Fruit fly (Drosophila melanogaster) whole organism, wandering third instar larva: ENCODE results near the gene Pex1.

ENCODE experiments used
- Abd-B ChIP-seq: fragments of >200 bp; optimal IDR thresholded peaks from 2 replicates; lab custom pipeline; 2017; ENCODE audit warnings: missing biosample characterization, missing genetic modification characterization
- CG32264 ChIP-seq: fragments of 200-800 bp; sonication (Bioruptor generic); optimal IDR thresholded peaks from 2 replicates; lab custom pipeline; 2016; ENCODE audit warnings: missing biosample characterization, missing genetic modification characterization
- CG9705 ChIP-seq: fragments of 200-800 bp; sonication (Bioruptor generic); optimal IDR thresholded peaks from 2 replicates; lab custom pipeline; 2018; ENCODE audit warnings: missing biosample characterization, mild to moderate bottlenecking, missing genetic modification characterization
- CrebA ChIP-seq: fragments of 200-800 bp; sonication (Bioruptor generic); optimal IDR thresholded peaks from 2 replicates; lab custom pipeline; 2016; ENCODE audit warnings: missing biosample characterization, mild to moderate bottlenecking, missing genetic modification characterization, borderline replicate concordance
- Dfd ChIP-seq: fragments of >200 bp; optimal IDR thresholded peaks from 2 replicates; lab custom pipeline; 2017; ENCODE audit warnings: missing biosample characterization, missing genetic modification characterization
- Dif ChIP-seq: fragments of 200-275, 200-300 bp; sonication (Bioruptor generic); optimal IDR thresholded peaks from 2 replicates; lab custom pipeline; 2018; ENCODE audit warnings: missing biosample characterization, missing genetic modification characterization; ENCODE audit not compliant: partially characterized antibody
- GATAd ChIP-seq: sonication (Bioruptor generic); optimal IDR thresholded peaks from 2 replicates; lab custom pipeline; 2016; ENCODE audit warnings: missing biosample characterization, missing genetic modification characterization
- HLH106 ChIP-seq: fragments of 200-800 bp; optimal IDR thresholded peaks from 3 replicates; lab custom pipeline; 2019; ENCODE audit warnings: missing biosample characterization, mild to moderate bottlenecking, missing genetic modification characterization, moderate library complexity
- Hnf4 ChIP-seq: fragments of 200-800 bp; sonication (Bioruptor generic); optimal IDR thresholded peaks from 2 replicates; lab custom pipeline; 2016; ENCODE audit warnings: missing biosample characterization, mild to moderate bottlenecking, missing genetic modification characterization
- Hr78 ChIP-seq: fragments of >200 bp; optimal IDR thresholded peaks from 2 replicates; lab custom pipeline; 2017; ENCODE audit warnings: missing biosample characterization, missing genetic modification characterization
- Hr83 ChIP-seq: fragments of 200-300 bp; sonication (Bioruptor generic); optimal IDR thresholded peaks from 2 replicates; lab custom pipeline; 2016; ENCODE audit warnings: missing biosample characterization, mild to moderate bottlenecking, missing genetic modification characterization, moderate library complexity; ENCODE audit not compliant: poor library complexity, severe bottlenecking
- Jra ChIP-seq: sonication (Bioruptor generic); optimal IDR thresholded peaks from 2 replicates; lab custom pipeline; 2016; ENCODE audit warnings: missing biosample characterization, missing genetic modification characterization
- Mio ChIP-seq: sonication (Bioruptor generic); optimal IDR thresholded peaks from 2 replicates; lab custom pipeline; 2016; ENCODE audit warnings: missing biosample characterization, missing genetic modification characterization
- Myc ChIP-seq: fragments of >200 bp; optimal IDR thresholded peaks from 2 replicates; lab custom pipeline; 2017
- N ChIP-seq: fragments of >200 bp; optimal IDR thresholded peaks from 2 replicates; lab custom pipeline; 2018; ENCODE audit warnings: missing biosample characterization, missing external identifiers, missing genetic modification characterization
- OdsH ChIP-seq: fragments of 200-800 bp; sonication (Bioruptor generic); optimal IDR thresholded peaks from 2 replicates; lab custom pipeline; 2016; ENCODE audit warnings: missing biosample characterization, mild to moderate bottlenecking, missing genetic modification characterization
- Rel ChIP-seq, 2 experiments: fragments of 200-800 bp; sonication (Bioruptor generic) in 1 of 2; optimal IDR thresholded peaks; 2 replicates in 1 of 2; 3 replicates in 1 of 2; lab custom pipeline; 2016 to 2019; ENCODE audit warnings: mild to moderate bottlenecking in 2 of 2, missing biosample characterization in 2 of 2, missing genetic modification characterization in 2 of 2, moderate library complexity in 1 of 2
- Sp1 ChIP-seq: fragments of 200-800 bp; sonication (Bioruptor generic); optimal IDR thresholded peaks from 3 replicates; lab custom pipeline; 2019; ENCODE audit warnings: missing biosample characterization, mild to moderate bottlenecking, missing genetic modification characterization, moderate library complexity
- Vsx2 ChIP-seq: fragments of 200-300, 225-300 bp; sonication (Bioruptor generic); optimal IDR thresholded peaks from 2 replicates; lab custom pipeline; 2018; ENCODE audit warnings: missing biosample characterization, missing genetic modification characterization; ENCODE audit not compliant: partially characterized antibody
- br ChIP-seq: fragments of 200-800 bp; sonication (Bioruptor generic); optimal IDR thresholded peaks from 2 replicates; lab custom pipeline; 2016; ENCODE audit warnings: missing biosample characterization, missing genetic modification characterization
- brk ChIP-seq: fragments of 200-800 bp; sonication (Bioruptor generic); optimal IDR thresholded peaks from 2 replicates; lab custom pipeline; 2016; ENCODE audit warnings: missing biosample characterization, mild to moderate bottlenecking, missing genetic modification characterization
- dl ChIP-seq, 2 experiments: fragments of 175-275, 200-275 bp in 1 of 2; fragments of 200-275 bp in 1 of 2; sonication (Bioruptor generic); optimal IDR thresholded peaks; lab custom pipeline; 2018; ENCODE audit warnings: mild to moderate bottlenecking in 2 of 2, missing biosample characterization in 2 of 2, missing genetic modification characterization in 2 of 2, moderate library complexity in 2 of 2; ENCODE audit not compliant: partially characterized antibody in 2 of 2, insufficient read depth in 1 of 2
- dmrt93B ChIP-seq: fragments of 200-800 bp; sonication (Bioruptor generic); optimal IDR thresholded peaks from 2 replicates; lab custom pipeline; 2018; ENCODE audit warnings: missing biosample characterization, mild to moderate bottlenecking, missing genetic modification characterization
- dsf ChIP-seq: sonication (Bioruptor generic); optimal IDR thresholded peaks from 2 replicates; lab custom pipeline; 2016; ENCODE audit warnings: missing biosample characterization, missing genetic modification characterization, borderline replicate concordance
- ey ChIP-seq: fragments of 200-800 bp; sonication (Bioruptor generic); optimal IDR thresholded peaks from 2 replicates; lab custom pipeline; 2016; ENCODE audit warnings: missing biosample characterization, missing genetic modification characterization
- foxo ChIP-seq, 2 experiments: fragments of 200-800 bp; sonication (Bioruptor generic); optimal IDR thresholded peaks; 2 replicates in 1 of 2; 3 replicates in 1 of 2; lab custom pipeline; 2016 to 2017; ENCODE audit warnings: missing biosample characterization in 2 of 2, missing genetic modification characterization in 2 of 2
- fru ChIP-seq: fragments of 200-800 bp; sonication (Bioruptor generic); optimal IDR thresholded peaks from 3 replicates; lab custom pipeline; 2016; ENCODE audit warnings: missing biosample characterization, mild to moderate bottlenecking, missing genetic modification characterization
- h ChIP-seq: fragments of 200-800 bp; sonication (Bioruptor generic); optimal IDR thresholded peaks from 3 replicates; lab custom pipeline; 2016; ENCODE audit warnings: missing biosample characterization, mild to moderate bottlenecking, missing genetic modification characterization
- jim ChIP-seq: fragments of 175-275, 200-325 bp; sonication (Bioruptor generic); optimal IDR thresholded peaks from 2 replicates; lab custom pipeline; 2016; ENCODE audit warnings: missing biosample characterization, mild to moderate bottlenecking, missing genetic modification characterization
- lola ChIP-seq: fragments of >200 bp; optimal IDR thresholded peaks from 2 replicates; lab custom pipeline; 2017; ENCODE audit warnings: missing biosample characterization, missing genetic modification characterization
- pan ChIP-seq: fragments of >200 bp; optimal IDR thresholded peaks from 2 replicates; lab custom pipeline; 2017
- psq ChIP-seq: fragments of 200-800 bp; sonication (Bioruptor generic); optimal IDR thresholded peaks from 3 replicates; lab custom pipeline; 2017; ENCODE audit warnings: missing biosample characterization, mild to moderate bottlenecking, missing genetic modification characterization, moderate library complexity
- rgr ChIP-seq: fragments of 200-800 bp; sonication (Bioruptor generic); optimal IDR thresholded peaks from 3 replicates; lab custom pipeline; 2016; ENCODE audit warnings: missing biosample characterization, mild to moderate bottlenecking, missing genetic modification characterization
- sage ChIP-seq: fragments of 200-800 bp; sonication (Bioruptor generic); optimal IDR thresholded peaks from 2 replicates; lab custom pipeline; 2016; ENCODE audit warnings: missing biosample characterization, mild to moderate bottlenecking, missing genetic modification characterization
- sv ChIP-seq: fragments of 200-800 bp; sonication (Bioruptor generic); optimal IDR thresholded peaks from 3 replicates; lab custom pipeline; 2016; ENCODE audit warnings: missing biosample characterization, missing genetic modification characterization
- tai ChIP-seq: sonication (Bioruptor generic); optimal IDR thresholded peaks from 2 replicates; lab custom pipeline; 2016; ENCODE audit warnings: missing biosample characterization, missing genetic modification characterization
- usp ChIP-seq: fragments of >200 bp; optimal IDR thresholded peaks from 2 replicates; lab custom pipeline; 2017; ENCODE audit warnings: missing biosample characterization, missing genetic modification characterization
- woc ChIP-seq: sonication (Bioruptor generic); optimal IDR thresholded peaks from 2 replicates; lab custom pipeline; 2016; ENCODE audit warnings: missing biosample characterization, mild to moderate bottlenecking, missing genetic modification characterization

The Pex1 gene

DNA sequence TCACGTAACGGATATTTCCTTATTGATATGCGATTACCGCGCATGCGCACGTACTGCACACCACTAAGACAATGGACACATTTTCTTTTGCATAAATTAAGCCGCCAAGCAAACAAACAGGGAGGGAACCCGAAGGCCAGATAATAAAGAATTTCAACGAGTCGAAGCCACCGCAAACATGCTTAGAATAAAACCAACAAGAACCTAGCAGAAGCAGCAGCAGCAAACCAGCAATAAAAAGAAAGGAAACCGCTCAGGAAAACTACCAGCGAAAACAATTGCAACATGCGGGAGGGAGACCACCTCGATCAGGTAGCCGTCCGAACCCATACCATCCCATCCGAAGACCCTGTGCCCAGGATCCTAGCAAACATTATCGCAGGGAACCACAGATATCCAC is 4.9 kb downstream of the Pex1 start:
- no peak for TF ChIP-seq HLH106 (tag; lab: Kevin White, UChicago)
- TF ChIP-seq Hr83, result no peak
- TF ChIP-seq Mio, result no peak

DNA sequence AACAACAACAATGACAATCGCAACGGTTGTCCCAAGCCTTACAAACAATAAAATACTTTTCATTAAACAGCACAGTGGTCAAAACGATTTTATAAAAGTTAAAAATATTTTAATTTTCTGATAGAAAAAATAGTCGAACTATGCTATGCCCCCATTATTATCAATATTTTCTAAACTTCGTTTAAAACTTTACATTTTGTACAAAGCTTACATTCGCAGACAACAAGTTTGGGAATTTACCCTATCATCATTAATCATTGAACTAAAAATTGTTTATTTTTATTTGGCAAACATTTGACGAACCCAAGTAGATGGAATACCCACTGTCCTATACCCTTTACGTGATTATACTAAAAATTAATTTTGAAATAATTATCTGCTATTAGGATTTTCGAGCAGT is 6.5 kb downstream of the Pex1 start:
- no peak for TF ChIP-seq dl (GFP tag; optimal IDR thresholded peaks at IDR 0.05; lab: Kevin White, UChicago; ENCODE audit: insufficient read depth in 1 of 2, partially characterized antibody in 2 of 2)
- TF ChIP-seq, all 38 proteins: peak for 0

dm6 chr3L:14079224-14079623 is 7.5 kb downstream of the Pex1 start:
- TF ChIP-seq sage (GFP tag; lab: Kevin White, UChicago) (no peak), HLH106 (tag; lab: Kevin White, UChicago) (peak; percentile 58), foxo (GFP tag; optimal IDR thresholded peaks at IDR 0.05; lab: Kevin White, UChicago) (peak in 1 of 2 experiments; percentile 9)
- TF ChIP-seq, all 38 proteins: peak for 2

DNA sequence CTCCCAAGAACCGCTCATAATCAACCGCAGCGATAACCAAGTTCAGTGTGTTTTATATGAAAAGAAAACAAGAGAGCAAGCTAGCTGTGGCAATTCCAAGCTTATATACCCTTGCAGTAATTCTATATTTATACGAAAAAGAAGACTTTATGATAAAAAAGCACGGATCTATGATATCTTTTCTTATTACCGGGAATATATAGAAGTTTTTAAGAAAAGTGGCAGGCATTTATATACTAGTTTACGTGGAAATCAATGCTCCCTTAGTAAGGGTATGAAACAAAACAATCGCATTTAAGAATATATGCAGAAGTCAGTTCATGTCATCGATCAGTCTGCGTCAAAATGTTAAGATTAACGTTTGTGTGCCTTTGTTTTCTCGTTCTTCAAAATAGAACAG is 11.6 kb downstream of the Pex1 start, which contains the start of gene CG8100:
CG8100 (plus strand) TSS at position 333 of the 400 bp plus-strand sequence.
- TF ChIP-seq h (GFP tag; lab: Kevin White, UChicago) (peak; percentile 84), Mio (no peak), CG9705 (GFP tag; lab: Kevin White, UChicago) (no peak), foxo (GFP tag; optimal IDR thresholded peaks at IDR 0.05; lab: Kevin White, UChicago) (peak in 1 of 2 experiments; percentile 72), Hnf4 (peak; percentile 48), OdsH (GFP tag; lab: Kevin White, UChicago) (peak; percentile 76), HLH106 (tag; lab: Kevin White, UChicago) (peak; percentile 35), dmrt93B (GFP tag; lab: Kevin White, UChicago) (peak; percentile 34), woc (peak; percentile 45), Hr83 (no peak), br (GFP tag; lab: Kevin White, UChicago) (peak; percentile 68), Dfd (GFP tag; lab: Kevin White, UChicago) (no peak), Hr78 (GFP tag; lab: Kevin White, UChicago) (no peak), CG32264 (peak; percentile 21), brk (no peak), rgr (GFP tag; lab: Kevin White, UChicago) (peak; percentile 71), dsf (no peak), sage (GFP tag; lab: Kevin White, UChicago) (peak; percentile 66), sv (GFP tag; lab: Kevin White, UChicago) (no peak), jim (no peak), usp (GFP tag; lab: Kevin White, UChicago) (no peak), dl (GFP tag; optimal IDR thresholded peaks at IDR 0.05; lab: Kevin White, UChicago; ENCODE audit: insufficient read depth in 1 of 2, partially characterized antibody in 2 of 2) (no peak), lola (GFP tag; lab: Kevin White, UChicago) (no peak), Rel (GFP tag; optimal IDR thresholded peaks at IDR 0.05; lab: Kevin White, UChicago) (peak; percentile 20), Rel (tag; optimal IDR thresholded peaks at IDR 0.05; lab: Kevin White, UChicago) (no peak), Abd-B (GFP tag; lab: Kevin White, UChicago) (no peak), N (GFP tag; lab: Kevin White, UChicago) (no peak), tai (GFP tag; lab: Kevin White, UChicago) (no peak), ey (GFP tag; lab: Kevin White, UChicago) (peak; percentile 74), Dif (GFP tag; lab: Kevin White, UChicago) (no peak), Myc (lab: Kevin White, UChicago) (no peak), fru (GFP tag; lab: Kevin White, UChicago) (peak; percentile 80), Vsx2 (GFP tag; lab: Kevin White, UChicago) (no peak), CrebA (GFP tag; lab: Kevin White, UChicago) (no peak), Jra (GFP tag; lab: Kevin White, UChicago) (no peak), psq (GFP tag; lab: Kevin White, UChicago) (peak; percentile 57), Sp1 (GFP tag; lab: Kevin White, UChicago) (peak; percentile 65), pan (lab: Kevin White, UChicago) (peak; percentile 7), GATAd (GFP tag; lab: Kevin White, UChicago) (no peak)
